Worm (Caenorhabditis elegans): ENCODE data around the gene srh-209.

DNA sequence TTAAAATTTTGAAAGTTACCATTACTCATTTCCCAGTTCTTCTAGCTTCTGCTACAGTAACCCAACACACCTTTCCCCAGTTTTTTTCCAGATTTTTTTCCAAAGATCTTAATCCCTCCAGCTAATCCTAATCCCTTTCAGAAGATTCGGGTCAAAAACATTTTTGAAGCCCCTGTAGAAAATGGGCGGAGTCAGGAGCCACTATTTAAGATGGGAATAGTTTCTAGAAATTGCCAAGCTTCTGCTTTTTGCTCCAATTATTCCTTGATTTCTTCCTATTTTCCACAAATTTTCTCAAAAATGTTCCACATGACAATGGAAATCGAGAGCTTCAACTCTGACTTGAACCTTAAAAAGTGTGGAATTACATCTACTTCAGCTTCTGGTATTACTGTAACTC lies 40.1 kb downstream of the srh-209 start, which contains the start of gene C08E8.9:
- TF ChIP-seq skn-1 (tag; optimal IDR thresholded peaks at IDR 0.05) (no peak), nhr-28 (tag; optimal IDR thresholded peaks at IDR 0.05) (no peak), aly-2 (tag; optimal IDR thresholded peaks at IDR 0.05) (no peak), sea-2 (GFP tag; optimal IDR thresholded peaks at IDR 0.05) (no peak)

Measured in whole organism, L3 larva.